Worm (Caenorhabditis elegans) whole organism, mixed stage, embryonic: ENCODE measurements around the gene mltn-3.

Experiments used
- bed-3 ChIP-seq: fragments of 200-800 bp; sonication (Bioruptor generic); optimal IDR thresholded peaks from 3 replicates; lab custom pipeline; 2018; ENCODE audit warnings: mild to moderate bottlenecking, missing genetic modification characterization, moderate library complexity, missing compliant biosample characterization
- blmp-1 ChIP-seq: fragments of 150-350 bp; optimal IDR thresholded peaks from 2 replicates; lab custom pipeline; 2014; ENCODE audit warnings: missing biosample characterization, missing genetic modification characterization
- cnd-1 ChIP-seq: fragments of 200-800 bp; sonication (Bioruptor generic); optimal IDR thresholded peaks from 2 replicates; lab custom pipeline; 2018; ENCODE audit warnings: mild to moderate bottlenecking, missing genetic modification characterization, missing compliant biosample characterization
- elt-3 ChIP-seq: fragments of 150-350 bp; optimal IDR thresholded peaks from 2 replicates; lab custom pipeline; 2014; ENCODE audit warnings: missing biosample characterization, missing genetic modification characterization
- flh-1 ChIP-seq: fragments of 200-800 bp; sonication (Bioruptor generic); optimal IDR thresholded peaks from 2 replicates; lab custom pipeline; 2018; ENCODE audit warnings: mild to moderate bottlenecking, missing genetic modification characterization, moderate library complexity, missing compliant biosample characterization
- hlh-1 ChIP-seq: fragments of 150-350 bp; optimal IDR thresholded peaks from 2 replicates; lab custom pipeline; 2014; ENCODE audit warnings: missing biosample characterization, missing genetic modification reagents, missing genetic modification characterization
- lin-32 ChIP-seq: fragments of 200-800 bp; sonication (Bioruptor generic); optimal IDR thresholded peaks from 2 replicates; lab custom pipeline; 2018; ENCODE audit warnings: mild to moderate bottlenecking, missing genetic modification characterization, missing compliant biosample characterization
- mep-1 ChIP-seq: fragments of 150-350 bp; optimal IDR thresholded peaks from 2 replicates; lab custom pipeline; 2017; ENCODE audit warnings: missing biosample characterization, missing genetic modification reagents, missing genetic modification characterization, inconsistent platforms
- mls-2 ChIP-seq: sonication (generic microtip); optimal IDR thresholded peaks from 2 replicates; lab custom pipeline; 2016; ENCODE audit warnings: mild to moderate bottlenecking, missing genetic modification characterization, moderate library complexity, missing compliant biosample characterization
- tbx-8 ChIP-seq: fragments of 200-800 bp; sonication (Bioruptor generic); optimal IDR thresholded peaks from 2 replicates; lab custom pipeline; 2018; ENCODE audit warnings: mild to moderate bottlenecking, missing genetic modification characterization, moderate library complexity, missing compliant biosample characterization
- zip-8 ChIP-seq: fragments of 150-350 bp; optimal IDR thresholded peaks from 2 replicates; lab custom pipeline; 2014; ENCODE audit warnings: missing biosample characterization, missing genetic modification characterization

Gene mltn-3

DNA sequence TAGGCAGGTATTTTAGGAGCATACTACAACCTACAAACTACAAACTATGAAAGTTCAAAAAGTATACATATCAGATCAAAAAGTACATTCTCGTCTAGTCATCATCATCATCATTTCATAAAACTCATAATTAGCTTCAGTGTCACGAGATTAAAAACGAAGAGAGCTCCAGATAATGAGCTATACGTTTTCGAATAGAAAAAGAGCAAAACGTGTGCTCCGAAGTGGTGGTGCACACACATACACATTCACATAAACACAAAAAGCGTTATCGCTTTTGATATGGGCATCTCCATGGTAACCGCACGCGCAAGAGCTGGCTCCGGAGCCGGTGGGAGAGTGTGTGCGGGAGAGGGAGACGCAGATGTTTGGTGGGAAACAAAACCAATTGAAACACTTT lies 48.2 kb downstream of the mltn-3 start:
- no peak for TF ChIP-seq mls-2 (tag; lab: Kevin White, UChicago)

DNA sequence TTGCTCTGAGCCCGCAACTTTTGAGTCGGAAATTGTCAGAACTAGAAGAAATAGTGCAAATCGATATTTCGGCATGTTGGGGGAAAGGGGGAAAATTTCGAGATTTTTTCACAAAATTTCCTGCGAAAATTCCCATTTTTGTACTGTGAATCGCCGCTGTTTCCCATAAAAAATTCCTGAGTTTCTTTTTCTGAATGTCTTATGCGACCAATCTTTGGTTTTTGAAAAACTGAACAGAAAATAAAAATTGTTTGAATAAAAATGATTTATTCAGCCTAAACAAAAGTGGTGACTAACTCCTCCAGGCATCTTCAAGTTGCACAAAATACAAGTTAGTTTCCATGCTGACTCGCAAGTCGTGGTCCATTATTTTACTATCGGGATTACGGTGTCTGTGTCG lies 50.1 kb downstream of the mltn-3 start, which contains the start of gene W07G1.7:
Gene W07G1.7 (minus strand): TSS at position 101 of the 400 bp plus-strand sequence.
- no peak for TF ChIP-seq mep-1
- TF ChIP-seq zip-8 (tag; lab: Kevin White, UChicago) = no peak
- no peak for TF ChIP-seq tbx-8 (GFP tag; lab: Kevin White, UChicago)

DNA sequence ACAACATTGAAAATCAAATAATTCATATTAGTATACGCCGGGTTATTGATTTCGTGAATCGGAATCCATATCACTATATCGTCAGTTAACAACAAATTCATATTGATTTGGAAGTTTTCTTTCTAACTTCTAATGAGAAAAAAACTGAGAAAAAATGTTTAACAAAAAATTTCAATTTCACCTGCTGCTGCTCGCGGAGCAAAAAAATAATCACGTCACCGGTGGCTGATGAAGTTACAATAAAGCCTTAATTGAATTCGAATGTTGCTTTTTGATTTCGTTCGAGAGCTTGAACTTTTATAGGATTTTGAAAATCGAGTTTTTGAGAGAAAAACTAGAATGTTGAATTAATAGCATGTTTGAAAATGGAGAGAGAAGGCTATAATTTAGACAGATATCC lies 52.8 kb downstream of the mltn-3 start, which contains the start of gene sre-43:
Gene sre-43 (minus strand): TSS at position 101 of the 400 bp plus-strand sequence.
- no peak for TF ChIP-seq lin-32
- no peak for TF ChIP-seq zip-8 (tag; lab: Kevin White, UChicago)
- TF ChIP-seq blmp-1 (tag; lab: Kevin White, UChicago) = no peak
- TF ChIP-seq flh-1 = no peak
- no peak for TF ChIP-seq cnd-1 (tag; lab: Kevin White, UChicago)
- TF ChIP-seq mls-2 (tag; lab: Kevin White, UChicago) = no peak
- TF ChIP-seq hlh-1 (tag; lab: Kevin White, UChicago) = no peak
- no peak for TF ChIP-seq bed-3 (GFP tag; lab: Kevin White, UChicago)
- TF ChIP-seq elt-3 (tag; lab: Kevin White, UChicago) = no peak
- TF ChIP-seq mep-1 = no peak
